Fruit fly (Drosophila melanogaster) whole organism, embryonic: Measurements from ENCODE around the gene CG12379.
A peak's percentile ranks its signal among the peaks of the same experiment; 100 is the strongest.

Experiments
- Atf-2 ChIP-seq: fragments of 200-800 bp; sonication (Bioruptor generic); optimal IDR thresholded peaks from 2 replicates; lab custom pipeline; 2016; ENCODE audit warnings: missing biosample characterization, missing genetic modification characterization
- CG10274 ChIP-seq: fragments of 200-800 bp; sonication (Bioruptor generic); optimal IDR thresholded peaks from 3 replicates; lab custom pipeline; 2017; ENCODE audit warnings: missing biosample characterization, mild to moderate bottlenecking, missing genetic modification characterization
- CG11696 ChIP-seq: fragments of 200-800 bp; sonication (Bioruptor generic); IDR thresholded peaks from 2 replicates; pipeline ENCODE4 v1.3.6; 2022; ENCODE audit warnings: missing biosample characterization, missing genetic modification characterization
- CG12769 ChIP-seq: fragments of 200-800 bp; sonication (Bioruptor generic); optimal IDR thresholded peaks from 2 replicates; lab custom pipeline; 2019; ENCODE audit warnings: missing biosample characterization, mild to moderate bottlenecking, missing genetic modification characterization, moderate library complexity
- CG1529 ChIP-seq: fragments of 200-800 bp; sonication (Bioruptor generic); optimal IDR thresholded peaks from 3 replicates; lab custom pipeline; 2018; ENCODE audit warnings: missing biosample characterization, missing genetic modification characterization
- CG15479 ChIP-seq: fragments of 200-800 bp; sonication (Bioruptor generic); optimal IDR thresholded peaks from 3 replicates; lab custom pipeline; 2019; ENCODE audit warnings: missing biosample characterization, mild to moderate bottlenecking, missing genetic modification characterization, moderate library complexity
- CG15514 ChIP-seq: fragments of 200-800 bp; sonication (Bioruptor generic); optimal IDR thresholded peaks from 3 replicates; lab custom pipeline; 2017; ENCODE audit warnings: missing biosample characterization, missing genetic modification characterization, mild to moderate bottlenecking, moderate library complexity, missing genetic modification reagents
- CG16863 ChIP-seq: fragments of 200-800 bp; sonication (Bioruptor generic); optimal IDR thresholded peaks from 3 replicates; lab custom pipeline; 2016; ENCODE audit warnings: missing biosample characterization, missing genetic modification characterization
- CG18262 ChIP-seq: fragments of 200-800 bp; optimal IDR thresholded peaks from 3 replicates; lab custom pipeline; 2019; ENCODE audit warnings: missing biosample characterization, mild to moderate bottlenecking, missing genetic modification characterization, moderate library complexity
- CG2678 ChIP-seq: fragments of 200-800 bp; sonication (Bioruptor generic); optimal IDR thresholded peaks from 3 replicates; lab custom pipeline; 2019; ENCODE audit warnings: missing biosample characterization, mild to moderate bottlenecking, missing genetic modification characterization, moderate library complexity
- CG30020 ChIP-seq: fragments of 200-800 bp; optimal IDR thresholded peaks from 2 replicates; lab custom pipeline; 2019; ENCODE audit warnings: missing biosample characterization, mild to moderate bottlenecking, missing genetic modification characterization, moderate library complexity
- CG30403 ChIP-seq: fragments of 200-800 bp; sonication (Bioruptor generic); optimal IDR thresholded peaks from 3 replicates; lab custom pipeline; 2016; ENCODE audit warnings: missing biosample characterization, missing genetic modification characterization
- CG3163 ChIP-seq: fragments of 200-800 bp; sonication (Bioruptor generic); optimal IDR thresholded peaks from 3 replicates; lab custom pipeline; 2016; ENCODE audit warnings: missing biosample characterization, missing genetic modification characterization
- CG3726 ChIP-seq: fragments of 200-800 bp; sonication (Bioruptor generic); IDR thresholded peaks from 3 replicates; pipeline ENCODE4, ENCODE4 v1.3.6; 2022; ENCODE audit warnings: missing biosample characterization, missing genetic modification characterization
- CG3995 ChIP-seq: fragments of 200-800 bp; sonication (Bioruptor generic); optimal IDR thresholded peaks from 3 replicates; lab custom pipeline; 2016; ENCODE audit warnings: missing biosample characterization, missing genetic modification characterization
- CG4360 ChIP-seq: fragments of 200-800 bp; sonication (Bioruptor generic); IDR thresholded peaks from 2 replicates; pipeline ENCODE4 v1.3.6; 2022; ENCODE audit warnings: missing biosample characterization, missing genetic modification characterization
- CG5245 ChIP-seq: fragments of 200-800 bp; sonication (Bioruptor generic); optimal IDR thresholded peaks from 3 replicates; lab custom pipeline; 2016; ENCODE audit warnings: missing biosample characterization, missing genetic modification characterization
- CG9876 ChIP-seq: fragments of 200-800 bp; sonication (Bioruptor generic); optimal IDR thresholded peaks from 2 replicates; lab custom pipeline; 2016; ENCODE audit warnings: missing biosample characterization, missing genetic modification characterization
- Chrac-16 ChIP-seq: fragments of 200-800 bp; sonication (Bioruptor generic); optimal IDR thresholded peaks from 3 replicates; lab custom pipeline; 2016; ENCODE audit warnings: missing biosample characterization, missing genetic modification characterization
- Dip2 ChIP-seq: fragments of 200-800 bp; sonication (Bioruptor generic); IDR thresholded peaks from 2 replicates; pipeline ENCODE4 v1.3.6; 2022; ENCODE audit warnings: missing biosample characterization, missing genetic modification characterization
- Elba2 ChIP-seq: fragments of 200-800 bp; sonication (Bioruptor generic); optimal IDR thresholded peaks from 3 replicates; lab custom pipeline; 2016; ENCODE audit warnings: missing biosample characterization, missing genetic modification characterization
- Ets65A ChIP-seq: fragments of 200-800 bp; sonication (Bioruptor generic); peaks from one replicate; lab custom pipeline; 2016; ENCODE audit warnings: missing biosample characterization, missing genetic modification characterization
- HHEX ChIP-seq: fragments of 200-800 bp; sonication (Bioruptor generic); optimal IDR thresholded peaks from 3 replicates; lab custom pipeline; 2017; ENCODE audit warnings: missing biosample characterization, mild to moderate bottlenecking, missing genetic modification characterization, missing genetic modification reagents
- HLH4C ChIP-seq: fragments of 200-800 bp; sonication (Bioruptor generic); IDR thresholded peaks from 3 replicates; pipeline ENCODE4 v1.3.6; 2022; ENCODE audit warnings: missing biosample characterization, missing genetic modification characterization; ENCODE audit not compliant: partially characterized antibody
- HLH54F ChIP-seq: fragments of 200-800 bp; sonication (Bioruptor generic); optimal IDR thresholded peaks from 3 replicates; lab custom pipeline; 2016; ENCODE audit warnings: missing biosample characterization, missing genetic modification characterization
- MTF-1 ChIP-seq: fragments of 200-800 bp; sonication (Bioruptor generic); optimal IDR thresholded peaks from 2 replicates; lab custom pipeline; 2018; ENCODE audit warnings: missing biosample characterization, mild to moderate bottlenecking, missing genetic modification characterization, borderline replicate concordance
- Meics ChIP-seq: fragments of 200-800 bp; sonication (Bioruptor generic); optimal IDR thresholded peaks from 2 replicates; lab custom pipeline; 2017; ENCODE audit warnings: missing biosample characterization, mild to moderate bottlenecking, missing genetic modification characterization
- Nf-YB ChIP-seq: fragments of 200-800 bp; sonication (Bioruptor generic); optimal IDR thresholded peaks from 3 replicates; lab custom pipeline; 2019; ENCODE audit warnings: missing biosample characterization, mild to moderate bottlenecking, missing genetic modification characterization, moderate library complexity
- Oaz ChIP-seq: fragments of 200-800 bp; sonication (Bioruptor generic); IDR thresholded peaks from 2 replicates; pipeline ENCODE4 v1.3.6; 2022; ENCODE audit warnings: missing biosample characterization, missing genetic modification characterization
- Xbp1 ChIP-seq: fragments of 200-800 bp; sonication (Bioruptor generic); optimal IDR thresholded peaks from 3 replicates; lab custom pipeline; 2016; ENCODE audit warnings: missing biosample characterization, mild to moderate bottlenecking, missing genetic modification characterization
- aop ChIP-seq: fragments of 200-800 bp; sonication (Bioruptor generic); IDR thresholded peaks from 2 replicates; pipeline ENCODE4 v1.3.6; 2022; ENCODE audit warnings: missing biosample characterization, missing genetic modification characterization
- ara ChIP-seq: fragments of 200-800 bp; sonication (Bioruptor generic); IDR thresholded peaks from 2 replicates; pipeline ENCODE4 v1.3.6; 2022; ENCODE audit warnings: missing biosample characterization, missing genetic modification characterization
- ash1 ChIP-seq: fragments of 200-800 bp; sonication (Bioruptor generic); optimal IDR thresholded peaks from 2 replicates; lab custom pipeline; 2018; ENCODE audit warnings: missing biosample characterization, mild to moderate bottlenecking, missing genetic modification characterization
- bsh ChIP-seq, 2 experiments: fragments of 200-800 bp; sonication (Bioruptor generic); optimal IDR thresholded peaks; 2 replicates each; lab custom pipeline; 2017 to 2018; ENCODE audit warnings: mild to moderate bottlenecking in 2 of 2, missing biosample characterization in 2 of 2, missing genetic modification characterization in 2 of 2, moderate library complexity in 1 of 2
- caup ChIP-seq: fragments of 200-800 bp; sonication (Bioruptor generic); optimal IDR thresholded peaks from 3 replicates; lab custom pipeline; 2017; ENCODE audit warnings: missing biosample characterization, mild to moderate bottlenecking, missing genetic modification characterization, moderate library complexity; ENCODE audit not compliant: severe bottlenecking
- dmrt11E ChIP-seq: fragments of 200-800 bp; sonication (Bioruptor generic); optimal IDR thresholded peaks from 3 replicates; lab custom pipeline; 2018; ENCODE audit warnings: missing biosample characterization, mild to moderate bottlenecking, missing genetic modification characterization, moderate library complexity
- exex ChIP-seq: fragments of 200-800 bp; sonication (Bioruptor generic); optimal IDR thresholded peaks from 4 replicates; lab custom pipeline; 2018; ENCODE audit warnings: missing biosample characterization, mild to moderate bottlenecking, missing genetic modification characterization, moderate library complexity
- fu2 ChIP-seq: fragments of 200-800 bp; sonication (Bioruptor generic); optimal IDR thresholded peaks from 2 replicates; lab custom pipeline; 2016; ENCODE audit warnings: missing biosample characterization, missing genetic modification characterization
- gro ChIP-seq: fragments of 200-800 bp; sonication (Bioruptor generic); optimal IDR thresholded peaks from 2 replicates; lab custom pipeline; 2016; ENCODE audit warnings: missing biosample characterization, missing genetic modification characterization
- her ChIP-seq: fragments of 200-800 bp; sonication (Bioruptor generic); optimal IDR thresholded peaks from 2 replicates; lab custom pipeline; 2016; ENCODE audit warnings: missing biosample characterization, missing genetic modification characterization
- insv ChIP-seq, 2 experiments: fragments of 200-800 bp; sonication (Bioruptor generic); optimal IDR thresholded peaks; 3 replicates each; lab custom pipeline; 2016 to 2018; ENCODE audit warnings: missing biosample characterization in 2 of 2, missing genetic modification characterization in 2 of 2
- jumu ChIP-seq: fragments of 200-800 bp; sonication (Bioruptor generic); optimal IDR thresholded peaks from 3 replicates; lab custom pipeline; 2016; ENCODE audit warnings: missing biosample characterization, missing genetic modification characterization
- kay ChIP-seq: fragments of 200-800 bp; sonication (Bioruptor generic); optimal IDR thresholded peaks from 2 replicates; lab custom pipeline; 2016; ENCODE audit warnings: missing biosample characterization, missing genetic modification characterization
- lbe ChIP-seq: fragments of 200-800 bp; sonication (Bioruptor generic); optimal IDR thresholded peaks from 2 replicates; lab custom pipeline; 2016; ENCODE audit warnings: missing biosample characterization, mild to moderate bottlenecking, missing genetic modification characterization
- lilli ChIP-seq: fragments of 200-800 bp; sonication (Bioruptor generic); optimal IDR thresholded peaks from 3 replicates; lab custom pipeline; 2016; ENCODE audit warnings: missing biosample characterization, missing genetic modification characterization
- pfk ChIP-seq: fragments of 200-800 bp; sonication (Bioruptor generic); optimal IDR thresholded peaks from 2 replicates; lab custom pipeline; 2018; ENCODE audit warnings: missing biosample characterization, mild to moderate bottlenecking, missing genetic modification characterization, moderate library complexity
- pita ChIP-seq: fragments of 200-800 bp; sonication (Bioruptor generic); optimal IDR thresholded peaks from 2 replicates; lab custom pipeline; 2017; ENCODE audit warnings: missing biosample characterization, mild to moderate bottlenecking, missing genetic modification characterization
- ro ChIP-seq: fragments of 200-800 bp; sonication (Bioruptor generic); IDR thresholded peaks from 2 replicates; pipeline ENCODE4 v1.3.6; 2022; ENCODE audit warnings: missing biosample characterization, missing genetic modification characterization
- tll ChIP-seq, 2 experiments: fragments of 200-800 bp in 1 of 2; fragments of >200 bp in 1 of 2; sonication (Bioruptor generic) in 1 of 2; optimal IDR thresholded peaks; 2 replicates each; lab custom pipeline; 2017 to 2019; ENCODE audit warnings: missing biosample characterization in 2 of 2, missing genetic modification characterization in 2 of 2, mild to moderate bottlenecking in 1 of 2, moderate library complexity in 1 of 2
- z ChIP-seq: fragments of 200-800 bp; sonication (Bioruptor generic); IDR thresholded peaks from 3 replicates; pipeline ENCODE4 v1.3.6; 2022; ENCODE audit warnings: missing biosample characterization, missing genetic modification characterization

CG12379 gene

DNA sequence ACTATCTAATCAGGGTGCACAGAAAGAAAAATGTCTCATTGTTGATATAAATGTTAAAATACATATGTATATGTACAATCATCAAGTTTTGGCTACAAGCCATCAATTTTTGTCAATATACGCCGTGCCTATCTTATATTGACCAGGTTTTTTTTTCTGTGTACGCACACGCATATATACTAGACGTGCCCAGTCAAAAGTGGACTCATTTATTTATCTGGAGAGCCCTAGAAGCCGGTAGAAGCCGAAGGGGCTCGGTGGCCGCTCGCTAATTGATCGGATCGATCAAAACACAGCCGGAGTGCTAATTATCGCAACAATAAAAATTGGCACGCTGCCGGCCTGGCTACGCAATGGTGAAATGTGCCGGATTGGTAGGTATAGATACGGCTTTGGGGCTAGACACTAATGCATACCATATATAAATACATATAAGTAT lies 6.5 kb upstream of the CG12379 start (continued):
- TF ChIP-seq bsh (GFP tag; optimal IDR thresholded peaks at IDR 0.05; lab: Kevin White, UChicago): peak; percentile 5 to 66
- TF ChIP-seq Atf-2 (GFP tag; lab: Kevin White, UChicago): peak; percentile 3
- no peak for TF ChIP-seq aop (GFP tag; lab: Robert Waterston, UW)
- no peak for TF ChIP-seq CG15479 (GFP tag; lab: Kevin White, UChicago)
- peak; percentile 67 for TF ChIP-seq CG30403
- TF ChIP-seq Oaz: peak; percentile 58
- TF ChIP-seq fu2 (GFP tag; lab: Kevin White, UChicago): peak; percentile 37
- TF ChIP-seq CG9876 (GFP tag; lab: Kevin White, UChicago): no peak
- TF ChIP-seq Chrac-16 (GFP tag; lab: Kevin White, UChicago): peak; percentile 63
- TF ChIP-seq her: peak; percentile 47
- TF ChIP-seq Meics (GFP tag; lab: Kevin White, UChicago): peak; percentile 85
- TF ChIP-seq CG4360: no peak
- TF ChIP-seq CG3726: 0 out of 3 replicates have a peak, but pooled peaks have one; percentile 13
- peak; percentile 68 for TF ChIP-seq kay (GFP tag; lab: Kevin White, UChicago)
- no peak for TF ChIP-seq ro (GFP tag; lab: Robert Waterston, UW)
- no peak for TF ChIP-seq CG3163 (GFP tag; lab: Kevin White, UChicago)
- no peak for TF ChIP-seq Elba2
- TF ChIP-seq CG1529 (GFP tag; lab: Kevin White, UChicago): peak; percentile 30
- TF ChIP-seq CG12769 (tag; lab: Kevin White, UChicago): peak; percentile 87
- TF ChIP-seq dmrt11E (tag; lab: Kevin White, UChicago): peak; percentile 38
- peak; percentile 36 for TF ChIP-seq CG10274 (GFP tag; lab: Kevin White, UChicago)
- no peak for TF ChIP-seq z
- peak; percentile 85 for TF ChIP-seq lilli (GFP tag; lab: Kevin White, UChicago)
- TF ChIP-seq insv (GFP tag; optimal IDR thresholded peaks at IDR 0.05; lab: Kevin White, UChicago): peak in 1 of 2 experiments; percentile 27
- peak; percentile 64 for TF ChIP-seq CG11696 (GFP tag; lab: Robert Waterston, UW)
- peak; percentile 42 for TF ChIP-seq ash1 (GFP tag; lab: Kevin White, UChicago)
- peak; percentile 79 for TF ChIP-seq lbe (GFP tag; lab: Kevin White, UChicago)
- TF ChIP-seq HLH54F (GFP tag; lab: Kevin White, UChicago): peak; percentile 62
- peak; percentile 66 for TF ChIP-seq Xbp1 (GFP tag; lab: Kevin White, UChicago)
- TF ChIP-seq gro (GFP tag; lab: Kevin White, UChicago): peak; percentile 87
- no peak for TF ChIP-seq HLH4C (GFP tag; lab: Robert Waterston, UW)
- peak; percentile 80 for TF ChIP-seq HHEX (GFP tag; lab: Kevin White, UChicago)
- peak; percentile 18 for TF ChIP-seq CG5245 (GFP tag; lab: Kevin White, UChicago)
- TF ChIP-seq exex: peak; percentile 99
- no peak for TF ChIP-seq tll (GFP tag; optimal IDR thresholded peaks at IDR 0.05; lab: Kevin White, UChicago)
- peak; percentile 53; the same call in 1 of the 2 replicates for TF ChIP-seq ara
- peak; percentile 44 for TF ChIP-seq Nf-YB (GFP tag; lab: Kevin White, UChicago)
- peak; percentile 7 for TF ChIP-seq MTF-1 (GFP tag; lab: Kevin White, UChicago)
- peak; percentile 54 for TF ChIP-seq CG16863
- TF ChIP-seq CG2678 (tag; lab: Kevin White, UChicago): peak; percentile 84
- peak; percentile 53 for TF ChIP-seq CG18262
- TF ChIP-seq Dip2: no peak
- peak; percentile 44 for TF ChIP-seq jumu (GFP tag; lab: Kevin White, UChicago)
- peak; percentile 14 for TF ChIP-seq CG3995 (GFP tag; lab: Kevin White, UChicago)
- no peak for TF ChIP-seq pita (GFP tag; lab: Kevin White, UChicago)
- TF ChIP-seq CG30020 (tag; lab: Kevin White, UChicago): no peak
- TF ChIP-seq caup (GFP tag; lab: Kevin White, UChicago): peak; percentile 81
- TF ChIP-seq pfk (GFP tag; lab: Kevin White, UChicago): no peak
- peak; percentile 60 for TF ChIP-seq Ets65A (GFP tag; lab: Kevin White, UChicago)
- TF ChIP-seq CG15514 (GFP tag; lab: Kevin White, UChicago): peak; percentile 79
